Fruit fly (Drosophila melanogaster) whole organism, wandering third instar larva: Measurements from ENCODE around the gene CG32147.

Experiments
- Abd-B ChIP-seq: fragments of >200 bp; optimal IDR thresholded peaks from 2 replicates; lab custom pipeline; 2017; ENCODE audit warnings: missing biosample characterization, missing genetic modification characterization
- CG32264 ChIP-seq: fragments of 200-800 bp; sonication (Bioruptor generic); optimal IDR thresholded peaks from 2 replicates; lab custom pipeline; 2016; ENCODE audit warnings: missing biosample characterization, missing genetic modification characterization
- CG9705 ChIP-seq: fragments of 200-800 bp; sonication (Bioruptor generic); optimal IDR thresholded peaks from 2 replicates; lab custom pipeline; 2018; ENCODE audit warnings: missing biosample characterization, mild to moderate bottlenecking, missing genetic modification characterization
- CrebA ChIP-seq: fragments of 200-800 bp; sonication (Bioruptor generic); optimal IDR thresholded peaks from 2 replicates; lab custom pipeline; 2016; ENCODE audit warnings: missing biosample characterization, mild to moderate bottlenecking, missing genetic modification characterization, borderline replicate concordance
- Dfd ChIP-seq: fragments of >200 bp; optimal IDR thresholded peaks from 2 replicates; lab custom pipeline; 2017; ENCODE audit warnings: missing biosample characterization, missing genetic modification characterization
- Dif ChIP-seq: fragments of 200-275, 200-300 bp; sonication (Bioruptor generic); optimal IDR thresholded peaks from 2 replicates; lab custom pipeline; 2018; ENCODE audit warnings: missing biosample characterization, missing genetic modification characterization; ENCODE audit not compliant: partially characterized antibody
- GATAd ChIP-seq: sonication (Bioruptor generic); optimal IDR thresholded peaks from 2 replicates; lab custom pipeline; 2016; ENCODE audit warnings: missing biosample characterization, missing genetic modification characterization
- HLH106 ChIP-seq: fragments of 200-800 bp; optimal IDR thresholded peaks from 3 replicates; lab custom pipeline; 2019; ENCODE audit warnings: missing biosample characterization, mild to moderate bottlenecking, missing genetic modification characterization, moderate library complexity
- Hnf4 ChIP-seq: fragments of 200-800 bp; sonication (Bioruptor generic); optimal IDR thresholded peaks from 2 replicates; lab custom pipeline; 2016; ENCODE audit warnings: missing biosample characterization, mild to moderate bottlenecking, missing genetic modification characterization
- Hr78 ChIP-seq: fragments of >200 bp; optimal IDR thresholded peaks from 2 replicates; lab custom pipeline; 2017; ENCODE audit warnings: missing biosample characterization, missing genetic modification characterization
- Hr83 ChIP-seq: fragments of 200-300 bp; sonication (Bioruptor generic); optimal IDR thresholded peaks from 2 replicates; lab custom pipeline; 2016; ENCODE audit warnings: missing biosample characterization, mild to moderate bottlenecking, missing genetic modification characterization, moderate library complexity; ENCODE audit not compliant: poor library complexity, severe bottlenecking
- Jra ChIP-seq: sonication (Bioruptor generic); optimal IDR thresholded peaks from 2 replicates; lab custom pipeline; 2016; ENCODE audit warnings: missing biosample characterization, missing genetic modification characterization
- Mio ChIP-seq: sonication (Bioruptor generic); optimal IDR thresholded peaks from 2 replicates; lab custom pipeline; 2016; ENCODE audit warnings: missing biosample characterization, missing genetic modification characterization
- Myc ChIP-seq: fragments of >200 bp; optimal IDR thresholded peaks from 2 replicates; lab custom pipeline; 2017
- N ChIP-seq: fragments of >200 bp; optimal IDR thresholded peaks from 2 replicates; lab custom pipeline; 2018; ENCODE audit warnings: missing biosample characterization, missing external identifiers, missing genetic modification characterization
- OdsH ChIP-seq: fragments of 200-800 bp; sonication (Bioruptor generic); optimal IDR thresholded peaks from 2 replicates; lab custom pipeline; 2016; ENCODE audit warnings: missing biosample characterization, mild to moderate bottlenecking, missing genetic modification characterization
- Rel ChIP-seq, 2 experiments: fragments of 200-800 bp; sonication (Bioruptor generic) in 1 of 2; optimal IDR thresholded peaks; 2 replicates in 1 of 2; 3 replicates in 1 of 2; lab custom pipeline; 2016 to 2019; ENCODE audit warnings: mild to moderate bottlenecking in 2 of 2, missing biosample characterization in 2 of 2, missing genetic modification characterization in 2 of 2, moderate library complexity in 1 of 2
- Sp1 ChIP-seq: fragments of 200-800 bp; sonication (Bioruptor generic); optimal IDR thresholded peaks from 3 replicates; lab custom pipeline; 2019; ENCODE audit warnings: missing biosample characterization, mild to moderate bottlenecking, missing genetic modification characterization, moderate library complexity
- Vsx2 ChIP-seq: fragments of 200-300, 225-300 bp; sonication (Bioruptor generic); optimal IDR thresholded peaks from 2 replicates; lab custom pipeline; 2018; ENCODE audit warnings: missing biosample characterization, missing genetic modification characterization; ENCODE audit not compliant: partially characterized antibody
- br ChIP-seq: fragments of 200-800 bp; sonication (Bioruptor generic); optimal IDR thresholded peaks from 2 replicates; lab custom pipeline; 2016; ENCODE audit warnings: missing biosample characterization, missing genetic modification characterization
- brk ChIP-seq: fragments of 200-800 bp; sonication (Bioruptor generic); optimal IDR thresholded peaks from 2 replicates; lab custom pipeline; 2016; ENCODE audit warnings: missing biosample characterization, mild to moderate bottlenecking, missing genetic modification characterization
- dl ChIP-seq, 2 experiments: fragments of 175-275, 200-275 bp in 1 of 2; fragments of 200-275 bp in 1 of 2; sonication (Bioruptor generic); optimal IDR thresholded peaks; lab custom pipeline; 2018; ENCODE audit warnings: mild to moderate bottlenecking in 2 of 2, missing biosample characterization in 2 of 2, missing genetic modification characterization in 2 of 2, moderate library complexity in 2 of 2; ENCODE audit not compliant: partially characterized antibody in 2 of 2, insufficient read depth in 1 of 2
- dmrt93B ChIP-seq: fragments of 200-800 bp; sonication (Bioruptor generic); optimal IDR thresholded peaks from 2 replicates; lab custom pipeline; 2018; ENCODE audit warnings: missing biosample characterization, mild to moderate bottlenecking, missing genetic modification characterization
- dsf ChIP-seq: sonication (Bioruptor generic); optimal IDR thresholded peaks from 2 replicates; lab custom pipeline; 2016; ENCODE audit warnings: missing biosample characterization, missing genetic modification characterization, borderline replicate concordance
- ey ChIP-seq: fragments of 200-800 bp; sonication (Bioruptor generic); optimal IDR thresholded peaks from 2 replicates; lab custom pipeline; 2016; ENCODE audit warnings: missing biosample characterization, missing genetic modification characterization
- foxo ChIP-seq, 2 experiments: fragments of 200-800 bp; sonication (Bioruptor generic); optimal IDR thresholded peaks; 2 replicates in 1 of 2; 3 replicates in 1 of 2; lab custom pipeline; 2016 to 2017; ENCODE audit warnings: missing biosample characterization in 2 of 2, missing genetic modification characterization in 2 of 2
- fru ChIP-seq: fragments of 200-800 bp; sonication (Bioruptor generic); optimal IDR thresholded peaks from 3 replicates; lab custom pipeline; 2016; ENCODE audit warnings: missing biosample characterization, mild to moderate bottlenecking, missing genetic modification characterization
- h ChIP-seq: fragments of 200-800 bp; sonication (Bioruptor generic); optimal IDR thresholded peaks from 3 replicates; lab custom pipeline; 2016; ENCODE audit warnings: missing biosample characterization, mild to moderate bottlenecking, missing genetic modification characterization
- jim ChIP-seq: fragments of 175-275, 200-325 bp; sonication (Bioruptor generic); optimal IDR thresholded peaks from 2 replicates; lab custom pipeline; 2016; ENCODE audit warnings: missing biosample characterization, mild to moderate bottlenecking, missing genetic modification characterization
- lola ChIP-seq: fragments of >200 bp; optimal IDR thresholded peaks from 2 replicates; lab custom pipeline; 2017; ENCODE audit warnings: missing biosample characterization, missing genetic modification characterization
- pan ChIP-seq: fragments of >200 bp; optimal IDR thresholded peaks from 2 replicates; lab custom pipeline; 2017
- psq ChIP-seq: fragments of 200-800 bp; sonication (Bioruptor generic); optimal IDR thresholded peaks from 3 replicates; lab custom pipeline; 2017; ENCODE audit warnings: missing biosample characterization, mild to moderate bottlenecking, missing genetic modification characterization, moderate library complexity
- rgr ChIP-seq: fragments of 200-800 bp; sonication (Bioruptor generic); optimal IDR thresholded peaks from 3 replicates; lab custom pipeline; 2016; ENCODE audit warnings: missing biosample characterization, mild to moderate bottlenecking, missing genetic modification characterization
- sage ChIP-seq: fragments of 200-800 bp; sonication (Bioruptor generic); optimal IDR thresholded peaks from 2 replicates; lab custom pipeline; 2016; ENCODE audit warnings: missing biosample characterization, mild to moderate bottlenecking, missing genetic modification characterization
- sv ChIP-seq: fragments of 200-800 bp; sonication (Bioruptor generic); optimal IDR thresholded peaks from 3 replicates; lab custom pipeline; 2016; ENCODE audit warnings: missing biosample characterization, missing genetic modification characterization
- tai ChIP-seq: sonication (Bioruptor generic); optimal IDR thresholded peaks from 2 replicates; lab custom pipeline; 2016; ENCODE audit warnings: missing biosample characterization, missing genetic modification characterization
- usp ChIP-seq: fragments of >200 bp; optimal IDR thresholded peaks from 2 replicates; lab custom pipeline; 2017; ENCODE audit warnings: missing biosample characterization, missing genetic modification characterization
- woc ChIP-seq: sonication (Bioruptor generic); optimal IDR thresholded peaks from 2 replicates; lab custom pipeline; 2016; ENCODE audit warnings: missing biosample characterization, mild to moderate bottlenecking, missing genetic modification characterization

CG32147 gene

dm6 chr3L:15101639-15102413 is 42.0 kb downstream of the CG32147 start:
- TF ChIP-seq h (GFP tag; lab: Kevin White, UChicago): peak; percentile 46
- TF ChIP-seq CG32264 (GFP tag; lab: Kevin White, UChicago): no peak
- TF ChIP-seq psq (GFP tag; lab: Kevin White, UChicago): peak; percentile 97
- no peak for TF ChIP-seq jim
- TF ChIP-seq tai (GFP tag; lab: Kevin White, UChicago): no peak
- no peak for TF ChIP-seq Vsx2 (GFP tag; lab: Kevin White, UChicago)
- TF ChIP-seq foxo (GFP tag; optimal IDR thresholded peaks at IDR 0.05; lab: Kevin White, UChicago): peak in 1 of 2 experiments; percentile 25
- no peak for TF ChIP-seq rgr (GFP tag; lab: Kevin White, UChicago)
- TF ChIP-seq N (GFP tag; lab: Kevin White, UChicago): no peak
- peak; percentile 42 for TF ChIP-seq HLH106
- no peak for TF ChIP-seq lola (GFP tag; lab: Kevin White, UChicago)
- TF ChIP-seq Hnf4: no peak
- no peak for TF ChIP-seq Abd-B (GFP tag; lab: Kevin White, UChicago)
- no peak for TF ChIP-seq dl (GFP tag; optimal IDR thresholded peaks at IDR 0.05; lab: Kevin White, UChicago; ENCODE audit: insufficient read depth in 1 of 2, partially characterized antibody in 2 of 2)
- TF ChIP-seq sv (GFP tag; lab: Kevin White, UChicago): no peak
- no peak for TF ChIP-seq sage
- no peak for TF ChIP-seq CrebA (GFP tag; lab: Kevin White, UChicago)
- no peak for TF ChIP-seq br (GFP tag; lab: Kevin White, UChicago)
- TF ChIP-seq Jra (GFP tag; lab: Kevin White, UChicago): peak; percentile 2
- peak; percentile 38 for TF ChIP-seq ey (GFP tag; lab: Kevin White, UChicago)
- no peak for TF ChIP-seq Rel (GFP tag; optimal IDR thresholded peaks at IDR 0.05; lab: Kevin White, UChicago)
- peak; percentile 20 for TF ChIP-seq Rel (tag; optimal IDR thresholded peaks at IDR 0.05; lab: Kevin White, UChicago)
- TF ChIP-seq fru: peak; percentile 60
- TF ChIP-seq dsf (GFP tag; lab: Kevin White, UChicago): no peak
- no peak for TF ChIP-seq CG9705 (GFP tag; lab: Kevin White, UChicago)
- TF ChIP-seq Hr83 (GFP tag; lab: Kevin White, UChicago): peak; percentile 16
- TF ChIP-seq Mio (GFP tag; lab: Kevin White, UChicago): no peak
- no peak for TF ChIP-seq Dfd (GFP tag; lab: Kevin White, UChicago)
- no peak for TF ChIP-seq Hr78 (GFP tag; lab: Kevin White, UChicago)
- TF ChIP-seq pan (lab: Kevin White, UChicago): no peak
- no peak for TF ChIP-seq Sp1 (GFP tag; lab: Kevin White, UChicago)
- TF ChIP-seq brk (GFP tag; lab: Kevin White, UChicago): peak; percentile 46
- no peak for TF ChIP-seq OdsH (GFP tag; lab: Kevin White, UChicago)
- peak; percentile 68 for TF ChIP-seq woc
- no peak for TF ChIP-seq Myc (lab: Kevin White, UChicago)
- no peak for TF ChIP-seq usp (GFP tag; lab: Kevin White, UChicago)
- TF ChIP-seq GATAd (GFP tag; lab: Kevin White, UChicago): no peak
- peak; percentile 70 for TF ChIP-seq Dif (GFP tag; lab: Kevin White, UChicago)
- TF ChIP-seq dmrt93B: peak; percentile 15

dm6 chr3L:15100983-15101382 is 42.9 kb downstream of the CG32147 start:
- TF ChIP-seq usp (GFP tag; lab: Kevin White, UChicago) (no peak), CrebA (GFP tag; lab: Kevin White, UChicago) (no peak), br (GFP tag; lab: Kevin White, UChicago) (no peak), Rel (GFP tag; optimal IDR thresholded peaks at IDR 0.05; lab: Kevin White, UChicago) (no peak), Rel (tag; optimal IDR thresholded peaks at IDR 0.05; lab: Kevin White, UChicago) (no peak), sv (GFP tag; lab: Kevin White, UChicago) (no peak), Dif (GFP tag; lab: Kevin White, UChicago) (no peak), Hr78 (GFP tag; lab: Kevin White, UChicago) (no peak), psq (GFP tag; lab: Kevin White, UChicago) (no peak), woc (no peak), Jra (GFP tag; lab: Kevin White, UChicago) (no peak), dsf (GFP tag; lab: Kevin White, UChicago) (no peak), CG9705 (GFP tag; lab: Kevin White, UChicago) (no peak)
